Worm (Caenorhabditis elegans): Measurements from ENCODE around the gene aqp-1.

DNA sequence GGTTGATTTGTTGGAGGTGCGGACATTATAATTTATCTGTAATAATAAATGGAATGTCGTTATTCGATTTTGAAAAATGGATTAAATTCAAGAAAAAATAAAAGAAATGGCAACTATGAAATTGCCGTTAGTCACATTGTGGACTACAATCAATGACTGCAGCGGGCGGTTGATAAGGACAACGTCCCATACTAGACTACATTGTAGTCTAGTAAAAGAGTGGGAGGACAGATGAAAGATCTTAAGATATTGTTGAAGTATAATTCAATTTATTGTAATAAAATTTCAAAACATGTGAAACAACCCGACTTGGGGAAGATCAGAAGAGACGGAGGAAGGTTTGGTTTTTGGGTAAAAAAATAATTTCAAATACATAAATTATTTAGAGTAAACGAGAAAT is 13.8 kb upstream of the aqp-1 start, which contains the start of the genes prx-13 and ada-2:
- TF ChIP-seq ZK546.5 (tag; optimal IDR thresholded peaks at IDR 0.05) (no peak), ztf-11 (tag; optimal IDR thresholded peaks at IDR 0.05) (no peak), zag-1 (tag; optimal IDR thresholded peaks at IDR 0.05) (no peak), elt-3 (tag; optimal IDR thresholded peaks at IDR 0.05) (no peak), lin-13 (GFP tag; optimal IDR thresholded peaks at IDR 0.05) (no peak), R02D3.7 (tag; optimal IDR thresholded peaks at IDR 0.05) (no peak), dmd-4 (tag; optimal IDR thresholded peaks at IDR 0.05) (no peak), nhr-6 (tag; optimal IDR thresholded peaks at IDR 0.05) (no peak), aly-2 (tag; optimal IDR thresholded peaks at IDR 0.05) (no peak), ztf-4 (tag; optimal IDR thresholded peaks at IDR 0.05) (no peak)
